Fruit fly (Drosophila melanogaster): ENCODE data around the gene CG4998.

DNA sequence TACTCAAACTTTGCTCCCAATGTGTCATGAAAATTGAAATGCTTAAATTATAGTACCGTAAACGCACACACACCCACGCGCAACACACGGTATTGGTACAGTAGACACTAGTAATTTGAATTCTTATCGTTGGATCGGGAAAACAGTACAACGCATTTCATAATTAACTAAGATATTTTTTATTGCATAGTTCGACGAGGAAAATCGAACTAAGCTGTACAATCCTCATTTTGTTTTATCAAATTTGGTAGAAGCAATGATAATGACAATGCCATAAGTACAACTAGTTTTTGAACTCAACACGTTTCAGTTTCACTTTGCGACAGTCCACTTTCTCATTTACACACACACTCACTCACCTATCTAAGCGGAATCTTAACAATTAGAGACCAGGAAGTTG, 42.0 kb downstream of the CG4998 start:
- TF ChIP-seq Hr39 (GFP tag; optimal IDR thresholded peaks at IDR 0.05) (no peak), cyc (GFP tag; optimal IDR thresholded peaks at IDR 0.05) (no peak), Ets96B (tag; optimal IDR thresholded peaks at IDR 0.05) (no peak), dsx (GFP tag; optimal IDR thresholded peaks at IDR 0.05; ENCODE audit: poor library complexity, severe bottlenecking) (no peak), CG6276 (GFP tag; optimal IDR thresholded peaks at IDR 0.05) (no peak), CG9139 (GFP tag; optimal IDR thresholded peaks at IDR 0.05) (no peak), Lpt (GFP tag; optimal IDR thresholded peaks at IDR 0.05) (no peak), CG8632 (GFP tag; optimal IDR thresholded peaks at IDR 0.05) (no peak), acj6 (GFP tag; optimal IDR thresholded peaks at IDR 0.05) (no peak), fkh (GFP tag; optimal IDR thresholded peaks at IDR 0.05) (no peak)

All from whole organism, prepupa.